Worm (Caenorhabditis elegans) whole organism, L1 larva: ENCODE data around the gene F48F7.6.

Source experiments
- mdl-1 ChIP-seq, 2 experiments: fragments of 150-350 bp; optimal IDR thresholded peaks; 2 replicates each; lab custom pipeline; 2014 to 2017; ENCODE audit warnings: missing biosample characterization in 2 of 2, missing genetic modification characterization in 2 of 2, inconsistent platforms in 1 of 2
- nhr-28 ChIP-seq: fragments of 150-350 bp; optimal IDR thresholded peaks from 2 replicates; lab custom pipeline; 2014; ENCODE audit warnings: missing biosample characterization, missing genetic modification characterization
- nhr-76 ChIP-seq: sonication (generic microtip); optimal IDR thresholded peaks from 2 replicates; lab custom pipeline; 2017; ENCODE audit warnings: missing biosample characterization, missing genetic modification characterization
- snpc-4 ChIP-seq: fragments of 150-350 bp; optimal IDR thresholded peaks from 2 replicates; lab custom pipeline; 2014; ENCODE audit warnings: missing biosample characterization, missing genetic modification characterization
- swsn-7 ChIP-seq: sonication (generic microtip); optimal IDR thresholded peaks from 2 replicates; lab custom pipeline; 2016; ENCODE audit warnings: missing genetic modification characterization, missing compliant biosample characterization

ce11 chrX:13959383-13959782 lies 18.2 kb upstream of the F48F7.6 start:
- no peak for TF ChIP-seq mdl-1 (tag; optimal IDR thresholded peaks at IDR 0.05; lab: Kevin White, UChicago)
- TF ChIP-seq swsn-7 = no peak
- TF ChIP-seq nhr-76 (tag; lab: Kevin White, UChicago) = no peak
- no peak for TF ChIP-seq snpc-4 (tag; lab: Kevin White, UChicago)
- TF ChIP-seq nhr-28 (tag; lab: Kevin White, UChicago) = no peak
